Worm (Caenorhabditis elegans): ENCODE measurements around the gene F38H4.3.

The F38H4.3 gene

ce11 chrIV:11809047-11809446 is 33.2 kb upstream of the F38H4.3 start:
- TF ChIP-seq blmp-1 (tag; optimal IDR thresholded peaks at IDR 0.05; ENCODE audit: insufficient read depth) (peak; percentile 17), R02D3.7 (tag; optimal IDR thresholded peaks at IDR 0.05) (no peak), lin-13 (GFP tag; optimal IDR thresholded peaks at IDR 0.05) (no peak), crh-2 (tag; optimal IDR thresholded peaks at IDR 0.05) (peak; percentile 21), nhr-129 (tag; optimal IDR thresholded peaks at IDR 0.05) (no peak), dmd-4 (tag; optimal IDR thresholded peaks at IDR 0.05) (no peak), Y55F3AM.14 (GFP tag; optimal IDR thresholded peaks at IDR 0.05) (no peak), lin-39 (tag; optimal IDR thresholded peaks at IDR 0.05) (no peak), snpc-4 (tag; optimal IDR thresholded peaks at IDR 0.05) (no peak), nhr-10 (tag; optimal IDR thresholded peaks at IDR 0.05) (no peak), peb-1 (tag; optimal IDR thresholded peaks at IDR 0.05) (no peak), zag-1 (tag; optimal IDR thresholded peaks at IDR 0.05) (no peak), nhr-11 (tag; optimal IDR thresholded peaks at IDR 0.05) (no peak), fos-1 (tag; optimal IDR thresholded peaks at IDR 0.05) (peak; percentile 22), mab-5 (tag; optimal IDR thresholded peaks at IDR 0.05) (no peak), sma-3 (GFP tag; optimal IDR thresholded peaks at IDR 0.05) (no peak), gmeb-1 (tag; optimal IDR thresholded peaks at IDR 0.05) (no peak), sma-9 (GFP tag; optimal IDR thresholded peaks at IDR 0.05) (peak; percentile 81), sma-9 (tag; optimal IDR thresholded peaks at IDR 0.05) (no peak), lsy-2 (tag; optimal IDR thresholded peaks at IDR 0.05) (peak in 1 of 2 experiments; percentile 1), nhr-21 (tag; optimal IDR thresholded peaks at IDR 0.05) (peak; percentile 39)

- no peak for TF ChIP-seq skn-1 (tag; optimal IDR thresholded peaks at IDR 0.05)
- peak; percentile 74 for TF ChIP-seq nhr-6 (tag; optimal IDR thresholded peaks at IDR 0.05)
- no peak for TF ChIP-seq snpc-4 (tag; optimal IDR thresholded peaks at IDR 0.05)
- no peak for TF ChIP-seq elt-3 (tag; optimal IDR thresholded peaks at IDR 0.05)
- TF ChIP-seq gmeb-1 (tag; optimal IDR thresholded peaks at IDR 0.05) = no peak
- peak; percentile 72 for TF ChIP-seq ztf-4 (tag; optimal IDR thresholded peaks at IDR 0.05)
- TF ChIP-seq ceh-82 (tag; optimal IDR thresholded peaks at IDR 0.05) = peak; percentile 37
- no peak for TF ChIP-seq nhr-77 (tag; optimal IDR thresholded peaks at IDR 0.05)
- TF ChIP-seq mdl-1 (tag; optimal IDR thresholded peaks at IDR 0.05) = peak; percentile 20 to 34
- TF ChIP-seq lsy-2 (tag; optimal IDR thresholded peaks at IDR 0.05) = peak; percentile 35 to 78
- TF ChIP-seq blmp-1 (tag; optimal IDR thresholded peaks at IDR 0.05; ENCODE audit: insufficient read depth) = peak; percentile 53
- TF ChIP-seq C34F6.9 (tag; optimal IDR thresholded peaks at IDR 0.05) = peak; percentile 96
- TF ChIP-seq sem-4 (tag; optimal IDR thresholded peaks at IDR 0.05) = peak; percentile 76
- peak; percentile 93 for TF ChIP-seq nhr-129 (tag; optimal IDR thresholded peaks at IDR 0.05)
- TF ChIP-seq nhr-237 (tag; optimal IDR thresholded peaks at IDR 0.05) = no peak
- TF ChIP-seq aly-2 (tag; optimal IDR thresholded peaks at IDR 0.05) = no peak
- TF ChIP-seq sma-9 (GFP tag; optimal IDR thresholded peaks at IDR 0.05) = peak; percentile 89
- no peak for TF ChIP-seq sma-9 (tag; optimal IDR thresholded peaks at IDR 0.05)
- TF ChIP-seq dmd-4 (tag; optimal IDR thresholded peaks at IDR 0.05) = no peak
- peak; percentile 76 for TF ChIP-seq Y55F3AM.14 (GFP tag; optimal IDR thresholded peaks at IDR 0.05)
- TF ChIP-seq nhr-25 (tag; optimal IDR thresholded peaks at IDR 0.05) = peak; percentile 64
- peak; percentile 19 for TF ChIP-seq sma-3 (GFP tag; optimal IDR thresholded peaks at IDR 0.05)
- TF ChIP-seq ztf-11 (tag; optimal IDR thresholded peaks at IDR 0.05) = no peak
- peak; percentile 89 for TF ChIP-seq unc-55 (GFP tag; optimal IDR thresholded peaks at IDR 0.05)
- no peak for TF ChIP-seq nhr-23 (tag; optimal IDR thresholded peaks at IDR 0.05)
- no peak for TF ChIP-seq lin-39 (tag; optimal IDR thresholded peaks at IDR 0.05)
- no peak for TF ChIP-seq unc-39 (tag; optimal IDR thresholded peaks at IDR 0.05)
- no peak for TF ChIP-seq mbf-1 (tag; optimal IDR thresholded peaks at IDR 0.05)
- peak; percentile 87 for TF ChIP-seq F13H6.1 (tag; optimal IDR thresholded peaks at IDR 0.05)
- TF ChIP-seq peb-1 (tag; optimal IDR thresholded peaks at IDR 0.05) = no peak
- peak; percentile 48 for TF ChIP-seq egl-27 (tag; optimal IDR thresholded peaks at IDR 0.05)
- TF ChIP-seq mab-5 (tag; optimal IDR thresholded peaks at IDR 0.05) = peak; percentile 80
- TF ChIP-seq nhr-21 (tag; optimal IDR thresholded peaks at IDR 0.05) = peak; percentile 67
- TF ChIP-seq lin-13 (GFP tag; optimal IDR thresholded peaks at IDR 0.05) = peak; percentile 51
- TF ChIP-seq crh-2 (tag; optimal IDR thresholded peaks at IDR 0.05) = peak; percentile 82
- TF ChIP-seq lin-11 (tag; optimal IDR thresholded peaks at IDR 0.05) = peak; percentile 50
- peak; percentile 56 for TF ChIP-seq fos-1 (tag; optimal IDR thresholded peaks at IDR 0.05)
- TF ChIP-seq R02D3.7 (tag; optimal IDR thresholded peaks at IDR 0.05) = no peak
- TF ChIP-seq zag-1 (tag; optimal IDR thresholded peaks at IDR 0.05) = peak; percentile 71
- TF ChIP-seq ztf-1 (GFP tag; conservative IDR thresholded peaks at IDR 0.05) = no peak
- no peak for TF ChIP-seq elt-1 (tag; optimal IDR thresholded peaks at IDR 0.05)
- TF ChIP-seq unc-62 (GFP tag; optimal IDR thresholded peaks at IDR 0.05) = peak; percentile 54
Observed at ce11 chrIV:11809708-11810114, 32.5 kb upstream of the F38H4.3 start.
